Fruit fly (Drosophila melanogaster) whole organism, embryonic: ENCODE results near the gene blp.

Experiments used
- B-H2 ChIP-seq: fragments of 200-800 bp; sonication (Bioruptor generic); optimal IDR thresholded peaks from 2 replicates; lab custom pipeline; 2018; ENCODE audit warnings: missing biosample characterization, mild to moderate bottlenecking, missing genetic modification characterization
- Bdp1 ChIP-seq: fragments of 200-800 bp; sonication (Bioruptor generic); optimal IDR thresholded peaks from 3 replicates; lab custom pipeline; 2016; ENCODE audit warnings: missing biosample characterization, missing genetic modification characterization
- CG10267 ChIP-seq: fragments of 200-800 bp; sonication (Bioruptor generic); optimal IDR thresholded peaks from 2 replicates; lab custom pipeline; 2018; ENCODE audit warnings: missing biosample characterization, mild to moderate bottlenecking, missing genetic modification characterization, moderate library complexity
- CG11456 ChIP-seq: fragments of 200-800 bp; sonication (Bioruptor generic); IDR thresholded peaks from 3 replicates; pipeline ENCODE4 v1.3.6; 2022; ENCODE audit warnings: missing biosample characterization, missing genetic modification characterization
- CG12219 ChIP-seq: fragments of 200-800 bp; sonication (Bioruptor generic); optimal IDR thresholded peaks from 3 replicates; lab custom pipeline; 2018; ENCODE audit warnings: missing biosample characterization, mild to moderate bottlenecking, missing genetic modification characterization
- CG13296 ChIP-seq: fragments of 200-800 bp; sonication (Bioruptor generic); optimal IDR thresholded peaks from 3 replicates; lab custom pipeline; 2018; ENCODE audit warnings: missing biosample characterization, mild to moderate bottlenecking, missing genetic modification characterization
- CG13624 ChIP-seq: fragments of 200-800 bp; sonication (Bioruptor generic); optimal IDR thresholded peaks from 2 replicates; lab custom pipeline; 2016; ENCODE audit warnings: missing biosample characterization, missing genetic modification characterization
- CG14667 ChIP-seq: fragments of 200-800 bp; sonication (Bioruptor generic); IDR thresholded peaks from 2 replicates; pipeline ENCODE4 v1.3.6; 2022; ENCODE audit warnings: missing biosample characterization, missing genetic modification characterization
- CG15514 ChIP-seq: fragments of 200-800 bp; sonication (Bioruptor generic); optimal IDR thresholded peaks from 3 replicates; lab custom pipeline; 2017; ENCODE audit warnings: missing biosample characterization, missing genetic modification characterization, mild to moderate bottlenecking, moderate library complexity, missing genetic modification reagents
- CG17385 ChIP-seq: fragments of 200-800 bp; sonication (Bioruptor generic); optimal IDR thresholded peaks from 3 replicates; lab custom pipeline; 2018; ENCODE audit warnings: missing biosample characterization, mild to moderate bottlenecking, missing genetic modification characterization
- CG18619 ChIP-seq: fragments of 200-800 bp; sonication (Bioruptor generic); optimal IDR thresholded peaks from 3 replicates; lab custom pipeline; 2017; ENCODE audit warnings: missing biosample characterization, mild to moderate bottlenecking, missing genetic modification characterization
- CG2120 ChIP-seq: fragments of 200-800 bp; sonication (Bioruptor generic); optimal IDR thresholded peaks from 3 replicates; lab custom pipeline; 2016; ENCODE audit warnings: missing biosample characterization, missing genetic modification characterization
- CG3995 ChIP-seq: fragments of 200-800 bp; sonication (Bioruptor generic); optimal IDR thresholded peaks from 3 replicates; lab custom pipeline; 2016; ENCODE audit warnings: missing biosample characterization, missing genetic modification characterization
- CG4282 ChIP-seq: fragments of 200-800 bp; sonication (Bioruptor generic); optimal IDR thresholded peaks from 2 replicates; lab custom pipeline; 2016; ENCODE audit warnings: missing biosample characterization, missing genetic modification characterization
- CG5245 ChIP-seq: fragments of 200-800 bp; sonication (Bioruptor generic); optimal IDR thresholded peaks from 3 replicates; lab custom pipeline; 2016; ENCODE audit warnings: missing biosample characterization, missing genetic modification characterization
- CG5953 ChIP-seq: fragments of 200-800 bp; sonication (Bioruptor generic); IDR thresholded peaks from 2 replicates; pipeline ENCODE4 v1.3.6; 2022; ENCODE audit warnings: missing biosample characterization, missing genetic modification characterization
- CG6272 ChIP-seq: fragments of 200-800 bp; sonication (Bioruptor generic); IDR thresholded peaks from 2 replicates; pipeline ENCODE4 v1.3.6; 2022; ENCODE audit warnings: missing biosample characterization, missing genetic modification characterization
- CG6765 ChIP-seq: fragments of 200-800 bp; sonication (Bioruptor generic); optimal IDR thresholded peaks from 3 replicates; lab custom pipeline; 2017; ENCODE audit warnings: missing biosample characterization, mild to moderate bottlenecking, missing genetic modification characterization
- CG6813 ChIP-seq: fragments of 200-800 bp; sonication (Bioruptor generic); optimal IDR thresholded peaks from 2 replicates; lab custom pipeline; 2017; ENCODE audit warnings: missing biosample characterization, missing genetic modification characterization, mild to moderate bottlenecking, moderate library complexity, missing genetic modification reagents
- CG7745 ChIP-seq: fragments of 200-800 bp; sonication (Bioruptor generic); optimal IDR thresholded peaks from 2 replicates; lab custom pipeline; 2018; ENCODE audit warnings: missing biosample characterization, mild to moderate bottlenecking, missing genetic modification characterization, moderate library complexity
- CG7928 ChIP-seq: fragments of 200-800 bp; sonication (Bioruptor generic); optimal IDR thresholded peaks from 2 replicates; lab custom pipeline; 2017; ENCODE audit warnings: missing biosample characterization, mild to moderate bottlenecking, missing genetic modification characterization
- CoRest ChIP-seq: fragments of 200-800 bp; sonication (Bioruptor generic); optimal IDR thresholded peaks from 3 replicates; lab custom pipeline; 2018; ENCODE audit warnings: missing biosample characterization, mild to moderate bottlenecking, missing genetic modification characterization, moderate library complexity
- Dad ChIP-seq: fragments of 200-800 bp; sonication (Bioruptor generic); optimal IDR thresholded peaks from 3 replicates; lab custom pipeline; 2016; ENCODE audit warnings: missing biosample characterization, missing genetic modification characterization
- Dip3 ChIP-seq: fragments of 200-800 bp; sonication (Bioruptor generic); optimal IDR thresholded peaks from 3 replicates; lab custom pipeline; 2016; ENCODE audit warnings: missing biosample characterization, missing genetic modification characterization
- Doc2 ChIP-seq: fragments of 200-800 bp; sonication (Bioruptor generic); IDR thresholded peaks from 2 replicates; pipeline ENCODE4 v1.3.6; 2022; ENCODE audit warnings: missing biosample characterization, missing genetic modification characterization
- ERR ChIP-seq: fragments of 200-800 bp; sonication (Bioruptor generic); optimal IDR thresholded peaks from 2 replicates; lab custom pipeline; 2016; ENCODE audit warnings: missing biosample characterization, missing genetic modification characterization
- Fer3 ChIP-seq: fragments of 200-800 bp; sonication (Bioruptor generic); optimal IDR thresholded peaks from 2 replicates; lab custom pipeline; 2018; ENCODE audit warnings: missing biosample characterization, mild to moderate bottlenecking, missing genetic modification characterization, moderate library complexity
- Hey ChIP-seq: fragments of 200-800 bp; sonication (Bioruptor generic); optimal IDR thresholded peaks from 3 replicates; lab custom pipeline; 2018; ENCODE audit warnings: missing biosample characterization, mild to moderate bottlenecking, missing genetic modification characterization
- Kr ChIP-seq: fragments of 200-800 bp; sonication (Bioruptor generic); optimal IDR thresholded peaks from 2 replicates; lab custom pipeline; 2017; ENCODE audit warnings: missing biosample characterization, mild to moderate bottlenecking, missing genetic modification characterization
- Myb ChIP-seq: fragments of 200-800 bp; sonication (Bioruptor generic); optimal IDR thresholded peaks from 2 replicates; lab custom pipeline; 2016; ENCODE audit warnings: missing biosample characterization, missing genetic modification characterization
- Rfx ChIP-seq: fragments of 200-800 bp; sonication (Bioruptor generic); IDR thresholded peaks from 2 replicates; pipeline ENCODE4 v1.3.6; 2022; ENCODE audit warnings: missing biosample characterization, missing genetic modification characterization
- Stat92E ChIP-seq, 3 experiments: fragments of >200 bp in 2 of 3; fragments of 200-800 bp in 1 of 3; sonication (Bioruptor generic) in 1 of 3; optimal IDR thresholded peaks; 2 replicates each; lab custom pipeline; 2017 to 2019; ENCODE audit warnings: missing biosample characterization in 3 of 3, missing genetic modification characterization in 3 of 3, mild to moderate bottlenecking in 1 of 3, moderate library complexity in 1 of 3
- Usf ChIP-seq: fragments of 200-800 bp; sonication (Bioruptor generic); optimal IDR thresholded peaks from 2 replicates; lab custom pipeline; 2017; ENCODE audit warnings: missing genotype, missing biosample characterization, missing genetic modification characterization
- Xrp1 ChIP-seq: fragments of 200-800 bp; sonication (Bioruptor generic); IDR thresholded peaks from 2 replicates; pipeline ENCODE4 v1.3.6; 2022; ENCODE audit warnings: missing biosample characterization, missing genetic modification characterization
- br ChIP-seq: fragments of >200 bp; optimal IDR thresholded peaks from 2 replicates; lab custom pipeline; 2017
- caup ChIP-seq: fragments of 200-800 bp; sonication (Bioruptor generic); optimal IDR thresholded peaks from 3 replicates; lab custom pipeline; 2017; ENCODE audit warnings: missing biosample characterization, mild to moderate bottlenecking, missing genetic modification characterization, moderate library complexity; ENCODE audit not compliant: severe bottlenecking
- dati ChIP-seq: fragments of 200-800 bp; sonication (Bioruptor generic); IDR thresholded peaks from 2 replicates; pipeline ENCODE4 v1.3.6; 2022; ENCODE audit warnings: missing biosample characterization, missing genetic modification characterization
- ems ChIP-seq: fragments of 200-800 bp; sonication (Bioruptor generic); optimal IDR thresholded peaks from 3 replicates; lab custom pipeline; 2016; ENCODE audit warnings: missing biosample characterization, missing genetic modification characterization
- fd64A ChIP-seq: fragments of 200-800 bp; sonication (Bioruptor generic); optimal IDR thresholded peaks from 3 replicates; lab custom pipeline; 2018; ENCODE audit warnings: missing biosample characterization, mild to moderate bottlenecking, missing genetic modification characterization
- gro ChIP-seq: fragments of 200-800 bp; sonication (Bioruptor generic); optimal IDR thresholded peaks from 2 replicates; lab custom pipeline; 2016; ENCODE audit warnings: missing biosample characterization, missing genetic modification characterization
- hbn ChIP-seq: fragments of 200-800 bp; sonication (Bioruptor generic); IDR thresholded peaks from 2 replicates; pipeline ENCODE4 v1.3.6; 2022; ENCODE audit warnings: missing biosample characterization, missing genetic modification characterization; ENCODE audit not compliant: partially characterized antibody
- hkb ChIP-seq, 2 experiments: fragments of 200-800 bp in 1 of 2; fragments of >200 bp in 1 of 2; sonication (Bioruptor generic) in 1 of 2; IDR thresholded peaks in 1 of 2; optimal IDR thresholded peaks in 1 of 2; 2 replicates each; pipeline versions ENCODE4 v1.3.6 to Lab custom; 2017 to 2022; ENCODE audit warnings: missing biosample characterization in 1 of 2, missing genetic modification characterization in 1 of 2
- mld ChIP-seq: fragments of 200-800 bp; sonication (Bioruptor generic); IDR thresholded peaks from 3 replicates; pipeline ENCODE4 v1.3.6; 2022; ENCODE audit warnings: missing biosample characterization, missing genetic modification characterization; ENCODE audit not compliant: partially characterized antibody
- odd ChIP-seq: fragments of 200-800 bp; sonication (Bioruptor generic); optimal IDR thresholded peaks from 2 replicates; lab custom pipeline; 2017; ENCODE audit warnings: missing biosample characterization, mild to moderate bottlenecking, missing genetic modification characterization
- phol ChIP-seq: fragments of 200-800 bp; sonication (Bioruptor generic); optimal IDR thresholded peaks from 3 replicates; lab custom pipeline; 2018; ENCODE audit warnings: missing biosample characterization, mild to moderate bottlenecking, missing genetic modification characterization, moderate library complexity
- row ChIP-seq: fragments of 200-800 bp; sonication (Bioruptor generic); IDR thresholded peaks from 3 replicates; pipeline ENCODE4 v1.3.6; 2022; ENCODE audit warnings: missing biosample characterization, missing genetic modification characterization
- tap ChIP-seq: fragments of 200-800 bp; optimal IDR thresholded peaks from 3 replicates; lab custom pipeline; 2019; ENCODE audit warnings: missing biosample characterization, mild to moderate bottlenecking, missing genetic modification characterization, moderate library complexity
- tin ChIP-seq: fragments of 200-800 bp; sonication (Bioruptor generic); optimal IDR thresholded peaks from 3 replicates; lab custom pipeline; 2016; ENCODE audit warnings: missing biosample characterization, missing genetic modification characterization
- twi ChIP-seq: fragments of 200-800 bp; optimal IDR thresholded peaks from 2 replicates; lab custom pipeline; 2019; ENCODE audit warnings: missing biosample characterization, mild to moderate bottlenecking, missing genetic modification characterization, moderate library complexity
- zen ChIP-seq: fragments of 200-800 bp; sonication (Bioruptor generic); optimal IDR thresholded peaks from 3 replicates; lab custom pipeline; 2018; ENCODE audit warnings: missing biosample characterization, mild to moderate bottlenecking, missing genetic modification characterization, moderate library complexity
- zfh1 ChIP-seq: fragments of 200-800 bp; sonication (Bioruptor generic); IDR thresholded peaks from 3 replicates; pipeline ENCODE4 v1.3.6; 2022; ENCODE audit warnings: missing biosample characterization, missing genetic modification characterization

The blp gene

dm6 chr3R:15965169-15965568 lies 31.5 kb downstream of the blp start, which contains the start of the genes CG32856 and Rbf2 (continued):
- TF ChIP-seq Bdp1 (GFP tag; lab: Kevin White, UChicago) (no peak), CG4282 (GFP tag; lab: Kevin White, UChicago) (no peak), dati (GFP tag; lab: Robert Waterston, UW) (no peak), br (lab: Kevin White, UChicago) (no peak), tap (no peak), CG12219 (GFP tag; lab: Kevin White, UChicago) (peak; percentile 63), Dad (GFP tag; lab: Kevin White, UChicago) (no peak), B-H2 (GFP tag; lab: Kevin White, UChicago) (peak; percentile 90), Stat92E (GFP tag; optimal IDR thresholded peaks at IDR 0.05; lab: Kevin White, UChicago) (peak in 1 of 3 experiments; percentile 0), CG3995 (GFP tag; lab: Kevin White, UChicago) (peak; percentile 87), hbn (GFP tag; lab: Robert Waterston, UW) (peak; percentile 47; the same call in 1 of the 2 replicates), CG6765 (GFP tag; lab: Kevin White, UChicago) (peak; percentile 50), CG17385 (GFP tag; lab: Kevin White, UChicago) (peak; percentile 80), Myb (GFP tag; lab: Kevin White, UChicago) (peak; percentile 65), CG5245 (GFP tag; lab: Kevin White, UChicago) (no peak), twi (tag; lab: Kevin White, UChicago) (no peak), CG13624 (GFP tag; lab: Kevin White, UChicago) (peak; percentile 79), mld (peak; percentile 87), zfh1 (GFP tag; lab: Robert Waterston, UW) (no peak), zen (peak; percentile 61), phol (peak; percentile 97), Doc2 (GFP tag; lab: Robert Waterston, UW) (no peak), ERR (peak; percentile 56), CG10267 (tag; lab: Kevin White, UChicago) (peak; percentile 60), CG14667 (no peak; the same call in 1 of the 2 replicates), CG5953 (GFP tag; lab: Robert Waterston, UW) (peak; percentile 14; the same call in 1 of the 2 replicates), Xrp1 (GFP tag; lab: Robert Waterston, UW) (peak; percentile 40; the same call in 1 of the 2 replicates), Dip3 (GFP tag; lab: Kevin White, UChicago) (peak; percentile 84), row (GFP tag; lab: Robert Waterston, UW) (peak; percentile 95), fd64A (GFP tag; lab: Kevin White, UChicago) (no peak), CG11456 (GFP tag; lab: Robert Waterston, UW) (no peak), CG18619 (peak; percentile 71), odd (peak; percentile 58), Usf (GFP tag; lab: Kevin White, UChicago) (peak; percentile 51), hkb (optimal IDR thresholded peaks at IDR 0.05; lab: Kevin White, UChicago) (no peak), hkb (GFP tag; IDR thresholded peaks at IDR 0.05; lab: Robert Waterston, UW) (peak; percentile 73), ems (peak; percentile 9), CG7745 (tag; lab: Kevin White, UChicago) (no peak), CG7928 (GFP tag; lab: Kevin White, UChicago) (no peak), gro (GFP tag; lab: Kevin White, UChicago) (peak; percentile 15), CG6813 (GFP tag; lab: Kevin White, UChicago) (no peak), Fer3 (tag; lab: Kevin White, UChicago) (peak; percentile 43), CG13296 (GFP tag; lab: Kevin White, UChicago) (peak; percentile 76), CG6272 (GFP tag; lab: Robert Waterston, UW) (no peak), Kr (GFP tag; lab: Kevin White, UChicago) (peak; percentile 27), tin (no peak), caup (GFP tag; lab: Kevin White, UChicago) (no peak), Hey (tag; lab: Kevin White, UChicago) (no peak), Rfx (GFP tag; lab: Robert Waterston, UW) (peak; percentile 75), CG15514 (GFP tag; lab: Kevin White, UChicago) (peak; percentile 59), CG2120 (peak; percentile 95), CoRest (tag; lab: Kevin White, UChicago) (peak; percentile 93)
